Worm (Caenorhabditis elegans): ENCODE data around the gene Y102A5C.40.
A peak's percentile ranks its signal among the peaks of the same experiment; 100 is the strongest.

Y102A5C.40 gene

DNA sequence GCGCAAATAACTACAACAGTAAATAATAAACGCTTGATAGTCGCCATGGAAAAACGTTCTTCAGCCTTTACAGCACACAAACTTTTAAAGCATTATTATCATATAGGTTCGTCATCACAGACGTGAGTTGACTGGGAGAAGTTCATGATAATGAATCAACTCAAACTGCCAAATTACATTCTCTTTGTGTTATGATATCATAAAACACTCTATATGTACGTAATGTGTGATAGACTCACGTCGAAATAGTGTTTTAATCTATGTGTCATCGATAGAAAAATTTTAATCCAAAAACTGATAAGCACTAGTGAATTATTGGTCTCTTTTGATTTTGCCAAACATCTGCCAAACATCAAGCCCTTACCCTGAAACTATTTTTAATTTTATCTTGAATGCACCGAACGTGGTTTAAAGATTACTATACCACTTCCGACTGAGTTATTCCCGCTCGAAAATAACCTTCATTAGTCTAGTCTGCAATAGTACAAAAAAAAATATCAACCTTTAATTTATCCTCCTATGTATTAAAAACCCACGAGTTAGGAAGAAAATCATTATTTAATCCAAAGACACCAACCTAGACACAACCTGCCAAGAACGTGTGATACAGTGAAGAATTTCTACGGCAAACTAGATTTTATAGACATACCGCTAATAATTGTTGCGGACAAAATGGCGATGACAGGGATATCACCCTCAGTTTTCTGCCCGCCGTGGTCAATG is 22.6 kb upstream of the Y102A5C.40 start, which contains the start of the genes clc-12 and clec-240:
Gene clc-12 (minus strand): TSS at position 47 of the 723 bp plus-strand sequence.
Gene clec-240 (plus strand): TSS at position 673 of the 723 bp plus-strand sequence.
- TF ChIP-seq lin-15B (tag; optimal IDR thresholded peaks at IDR 0.05) (no peak), elt-2 (tag; optimal IDR thresholded peaks at IDR 0.05) (peak; percentile 69), fkh-10 (GFP tag; optimal IDR thresholded peaks at IDR 0.05) (no peak)

DNA sequence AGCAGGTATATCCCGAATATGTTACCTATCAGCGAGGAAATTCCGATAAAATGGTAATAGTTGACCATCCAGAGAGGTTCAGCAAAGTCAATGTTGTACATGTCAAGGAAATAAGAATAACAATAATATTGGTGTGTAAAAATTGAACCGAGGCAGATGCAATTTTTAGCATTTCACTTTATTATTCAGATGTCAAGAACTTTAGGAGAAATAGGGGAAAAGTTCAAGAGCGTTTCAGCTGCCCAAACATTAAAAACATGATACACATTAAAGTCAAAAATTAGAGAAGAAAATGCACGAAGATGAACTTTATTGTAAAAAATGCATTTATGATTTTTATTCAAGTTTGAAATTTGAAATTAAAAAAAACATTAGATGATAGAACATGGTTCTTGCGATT is 21.4 kb upstream of the Y102A5C.40 start, which contains the start of gene sri-69:
Gene sri-69 (minus strand): TSS at position 101 of the 400 bp plus-strand sequence.
- no peak for TF ChIP-seq nhr-19 (GFP tag; conservative IDR thresholded peaks at IDR 0.05)
- no peak for TF ChIP-seq zag-1 (tag; optimal IDR thresholded peaks at IDR 0.05)
- no peak for TF ChIP-seq lin-35 (GFP tag; optimal IDR thresholded peaks at IDR 0.05)
- TF ChIP-seq nhr-20 (tag; optimal IDR thresholded peaks at IDR 0.05) = no peak
- no peak for TF ChIP-seq unc-130 (tag; optimal IDR thresholded peaks at IDR 0.05)
- no peak for TF ChIP-seq mdl-1 (tag; optimal IDR thresholded peaks at IDR 0.05)
- no peak for TF ChIP-seq pqm-1 (tag; optimal IDR thresholded peaks at IDR 0.05)
- TF ChIP-seq aly-2 (tag; optimal IDR thresholded peaks at IDR 0.05) = no peak
- no peak for TF ChIP-seq nhr-28 (tag; optimal IDR thresholded peaks at IDR 0.05)

ce11 chrV:17005189-17005588 is 18.3 kb upstream of the Y102A5C.40 start, which contains the start of gene srh-131:
TSS of gene srh-131 (plus strand) at chrV:17005489.
- TF ChIP-seq nhr-84 (tag; optimal IDR thresholded peaks at IDR 0.05) (no peak), nhr-237 (tag; optimal IDR thresholded peaks at IDR 0.05) (no peak), vab-15 (tag; optimal IDR thresholded peaks at IDR 0.05) (no peak), pag-3 (tag; optimal IDR thresholded peaks at IDR 0.05; ENCODE audit: borderline replicate concordance, insufficient read depth) (no peak), xbp-1 (tag; optimal IDR thresholded peaks at IDR 0.05) (no peak), dsc-1 (tag; optimal IDR thresholded peaks at IDR 0.05) (no peak), pax-3 (tag; optimal IDR thresholded peaks at IDR 0.05) (no peak), mef-2 (tag; optimal IDR thresholded peaks at IDR 0.05) (no peak), nhr-12 (tag; optimal IDR thresholded peaks at IDR 0.05) (no peak), ceh-8 (GFP tag; optimal IDR thresholded peaks at IDR 0.05) (no peak), ceh-88 (GFP tag; IDR thresholded peaks at IDR 0.05) (no peak), rnt-1 (tag; optimal IDR thresholded peaks at IDR 0.05) (no peak), fkh-4 (tag; optimal IDR thresholded peaks at IDR 0.05; ENCODE audit: borderline replicate concordance) (no peak), unc-30 (tag; optimal IDR thresholded peaks at IDR 0.05) (no peak), F16B12.6 (tag; optimal IDR thresholded peaks at IDR 0.05) (no peak)

DNA sequence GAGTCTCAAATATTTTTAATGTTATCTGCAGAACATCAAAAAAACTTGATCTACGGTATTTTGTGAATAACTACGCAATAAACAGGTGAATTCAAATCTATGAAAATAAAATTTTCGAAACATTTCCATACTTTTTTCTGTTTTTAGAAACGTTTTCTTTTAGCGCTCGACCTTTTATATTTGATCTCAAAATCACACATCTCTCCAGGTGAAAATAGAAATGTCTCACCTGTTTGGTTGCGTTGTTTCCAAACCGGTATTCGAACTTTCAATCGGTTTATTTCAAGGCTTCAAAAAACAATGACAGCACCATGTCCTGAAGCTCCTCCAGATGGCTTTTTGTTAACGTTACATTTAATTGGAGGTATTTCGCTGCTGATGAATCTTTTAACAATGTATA is 14.2 kb upstream of the Y102A5C.40 start, which contains the start of gene sri-9:
Gene sri-9 (plus strand): TSS at position 301 of the 400 bp plus-strand sequence.
- TF ChIP-seq vab-15 (tag; optimal IDR thresholded peaks at IDR 0.05) (no peak), ets-5 (GFP tag; IDR thresholded peaks at IDR 0.05) (no peak), ceh-82 (tag; optimal IDR thresholded peaks at IDR 0.05) (no peak), nhr-237 (tag; optimal IDR thresholded peaks at IDR 0.05) (no peak), nhr-76 (tag; optimal IDR thresholded peaks at IDR 0.05) (no peak), jun-1 (tag; optimal IDR thresholded peaks at IDR 0.05) (no peak), nhr-47 (tag; optimal IDR thresholded peaks at IDR 0.05) (no peak), nhr-11 (tag; optimal IDR thresholded peaks at IDR 0.05) (no peak), egl-13 (tag; optimal IDR thresholded peaks at IDR 0.05) (no peak), nhr-28 (tag; optimal IDR thresholded peaks at IDR 0.05) (no peak), egl-27 (tag; optimal IDR thresholded peaks at IDR 0.05) (no peak), alr-1 (tag; optimal IDR thresholded peaks at IDR 0.05; ENCODE audit: borderline replicate concordance) (no peak), unc-130 (tag; optimal IDR thresholded peaks at IDR 0.05) (no peak), ceh-90 (tag; optimal IDR thresholded peaks at IDR 0.05) (no peak), snpc-4 (tag; optimal IDR thresholded peaks at IDR 0.05) (no peak), C34B4.2 (tag; optimal IDR thresholded peaks at IDR 0.05) (no peak)

Measured in whole organism, L1 larva.